Fruit fly (Drosophila melanogaster): Measurements from ENCODE around the gene Hpr1.

- TF ChIP-seq usp (GFP tag; optimal IDR thresholded peaks at IDR 0.05), result no peak
- TF ChIP-seq Dll (optimal IDR thresholded peaks at IDR 0.05), result no peak
- TF ChIP-seq pan (optimal IDR thresholded peaks at IDR 0.05), result no peak
- TF ChIP-seq CG8478 (optimal IDR thresholded peaks at IDR 0.05), result no peak
Observed at dm6 chr3R:5838683-5839365, 17.6 kb upstream of the Hpr1 start.

All from whole organism.